Fruit fly (Drosophila melanogaster) whole organism, embryonic: Measurements from ENCODE around the gene CG13962.
A peak's percentile ranks its signal among the peaks of the same experiment; 100 is the strongest.

Source experiments
- Aef1 ChIP-seq: fragments of 200-800 bp; sonication (Bioruptor generic); IDR thresholded peaks from 3 replicates; pipeline ENCODE4 v1.3.6; 2022; ENCODE audit warnings: missing biosample characterization, missing genetic modification characterization
- B-H1 ChIP-seq: fragments of 200-800 bp; sonication (Bioruptor generic); IDR thresholded peaks from 3 replicates; pipeline ENCODE4 v1.3.6; 2022; ENCODE audit warnings: missing biosample characterization, missing genetic modification characterization
- CG10431 ChIP-seq: fragments of 200-800 bp; sonication (Bioruptor generic); optimal IDR thresholded peaks from 3 replicates; lab custom pipeline; 2018; ENCODE audit warnings: missing biosample characterization, mild to moderate bottlenecking, missing genetic modification characterization
- CG10979 ChIP-seq: fragments of 200-800 bp; sonication (Bioruptor generic); optimal IDR thresholded peaks from 2 replicates; lab custom pipeline; 2018; ENCODE audit warnings: missing biosample characterization, mild to moderate bottlenecking, missing genetic modification characterization, moderate library complexity
- CG11504 ChIP-seq: fragments of 200-800 bp; sonication (Bioruptor generic); optimal IDR thresholded peaks from 3 replicates; lab custom pipeline; 2019; ENCODE audit warnings: missing biosample characterization, mild to moderate bottlenecking, missing genetic modification characterization, moderate library complexity
- CG12391 ChIP-seq: fragments of 200-800 bp; sonication (Bioruptor generic); optimal IDR thresholded peaks from 3 replicates; lab custom pipeline; 2018; ENCODE audit warnings: missing biosample characterization, mild to moderate bottlenecking, missing genetic modification characterization, moderate library complexity
- CG12942 ChIP-seq: fragments of 200-800 bp; sonication (Bioruptor generic); optimal IDR thresholded peaks from 3 replicates; lab custom pipeline; 2016; ENCODE audit warnings: missing biosample characterization, missing genetic modification characterization
- CG13775 ChIP-seq: fragments of 200-800 bp; sonication (Bioruptor generic); optimal IDR thresholded peaks from 3 replicates; lab custom pipeline; 2017; ENCODE audit warnings: missing biosample characterization, mild to moderate bottlenecking, missing genetic modification characterization
- CG18476 ChIP-seq: fragments of 200-800 bp; sonication (Bioruptor generic); optimal IDR thresholded peaks from 2 replicates; lab custom pipeline; 2016; ENCODE audit warnings: missing biosample characterization, mild to moderate bottlenecking, missing genetic modification characterization
- CG2116 ChIP-seq: fragments of 200-800 bp; sonication (Bioruptor generic); optimal IDR thresholded peaks from 3 replicates; lab custom pipeline; 2018; ENCODE audit warnings: missing biosample characterization, mild to moderate bottlenecking, missing genetic modification characterization
- CG2712 ChIP-seq: fragments of 200-800 bp; optimal IDR thresholded peaks from 3 replicates; lab custom pipeline; 2019; ENCODE audit warnings: missing biosample characterization, mild to moderate bottlenecking, missing genetic modification characterization, moderate library complexity
- CG2889 ChIP-seq: fragments of 200-800 bp; sonication (Bioruptor generic); IDR thresholded peaks from 3 replicates; pipeline ENCODE4 v1.3.6; 2022; ENCODE audit warnings: missing biosample characterization, missing genetic modification characterization
- CG3065 ChIP-seq: fragments of 200-800 bp; sonication (Bioruptor generic); optimal IDR thresholded peaks from 2 replicates; lab custom pipeline; 2016; ENCODE audit warnings: missing biosample characterization, missing genetic modification characterization
- CG3163 ChIP-seq: fragments of 200-800 bp; sonication (Bioruptor generic); optimal IDR thresholded peaks from 3 replicates; lab custom pipeline; 2016; ENCODE audit warnings: missing biosample characterization, missing genetic modification characterization
- CG32767 ChIP-seq: fragments of 200-800 bp; sonication (Bioruptor generic); IDR thresholded peaks from 2 replicates; pipeline ENCODE4 v1.3.6; 2022; ENCODE audit warnings: missing biosample characterization, missing genetic modification characterization
- CG5180 ChIP-seq: fragments of 200-800 bp; sonication (Bioruptor generic); optimal IDR thresholded peaks from 3 replicates; lab custom pipeline; 2017; ENCODE audit warnings: missing biosample characterization, missing genetic modification characterization, mild to moderate bottlenecking, moderate library complexity, missing genetic modification reagents
- CG6175 ChIP-seq: fragments of 200-800 bp; sonication (Bioruptor generic); IDR thresholded peaks from 3 replicates; pipeline ENCODE4 v1.3.6; 2022; ENCODE audit warnings: missing biosample characterization, missing genetic modification characterization
- CG7357 ChIP-seq: fragments of 200-800 bp; sonication (Bioruptor generic); IDR thresholded peaks from 3 replicates; pipeline ENCODE4 v1.3.6; 2022; ENCODE audit warnings: missing biosample characterization, missing genetic modification characterization
- CG8359 ChIP-seq: fragments of 200-800 bp; sonication (Bioruptor generic); optimal IDR thresholded peaks from 2 replicates; lab custom pipeline; 2017; ENCODE audit warnings: missing biosample characterization, mild to moderate bottlenecking, missing genetic modification characterization, borderline replicate concordance
- CG8478 ChIP-seq: fragments of >200 bp; optimal IDR thresholded peaks from 2 replicates; lab custom pipeline; 2018
- CG9215 ChIP-seq: fragments of 200-800 bp; sonication (Bioruptor generic); IDR thresholded peaks from 2 replicates; pipeline ENCODE4 v1.3.6; 2022; ENCODE audit warnings: missing biosample characterization, missing genetic modification characterization
- CG9797 ChIP-seq: fragments of 200-800 bp; sonication (Bioruptor generic); optimal IDR thresholded peaks from 3 replicates; lab custom pipeline; 2018; ENCODE audit warnings: missing biosample characterization, mild to moderate bottlenecking, missing genetic modification characterization
- D ChIP-seq, 2 experiments: fragments of 200-800 bp in 1 of 2; fragments of >200 bp in 1 of 2; sonication (Bioruptor generic) in 1 of 2; optimal IDR thresholded peaks; 2 replicates in 1 of 2; 3 replicates in 1 of 2; lab custom pipeline; 2017; ENCODE audit warnings: mild to moderate bottlenecking in 1 of 2, missing biosample characterization in 1 of 2, missing genetic modification characterization in 1 of 2, missing genetic modification reagents in 1 of 2
- Dbx ChIP-seq: fragments of 200-800 bp; sonication (Bioruptor generic); IDR thresholded peaks from 3 replicates; pipeline ENCODE4 v1.3.6; 2022; ENCODE audit warnings: missing biosample characterization, missing genetic modification characterization
- Deaf1 ChIP-seq: fragments of 200-800 bp; optimal IDR thresholded peaks from 3 replicates; lab custom pipeline; 2019; ENCODE audit warnings: missing biosample characterization, mild to moderate bottlenecking, missing genetic modification characterization, moderate library complexity
- Dip2 ChIP-seq: fragments of 200-800 bp; sonication (Bioruptor generic); IDR thresholded peaks from 2 replicates; pipeline ENCODE4 v1.3.6; 2022; ENCODE audit warnings: missing biosample characterization, missing genetic modification characterization
- Doc3 ChIP-seq: fragments of 200-800 bp; sonication (Bioruptor generic); IDR thresholded peaks from 3 replicates; pipeline ENCODE4 v1.3.6; 2022; ENCODE audit warnings: missing biosample characterization, missing genetic modification characterization; ENCODE audit not compliant: partially characterized antibody
- Dref ChIP-seq: fragments of 200-800 bp; sonication (Bioruptor generic); IDR thresholded peaks from 2 replicates; pipeline ENCODE4 v1.3.6; 2022; ENCODE audit warnings: missing biosample characterization, missing genetic modification characterization
- Ets97D ChIP-seq: fragments of 200-800 bp; sonication (Bioruptor generic); optimal IDR thresholded peaks from 3 replicates; lab custom pipeline; 2016; ENCODE audit warnings: missing biosample characterization, missing genetic modification characterization
- H2.0 ChIP-seq: fragments of 200-800 bp; sonication (Bioruptor generic); IDR thresholded peaks from 2 replicates; pipeline ENCODE4 v1.3.6; 2022; ENCODE audit warnings: missing biosample characterization, missing genetic modification characterization
- HmgD ChIP-seq: fragments of 200-800 bp; sonication (Bioruptor generic); optimal IDR thresholded peaks from 3 replicates; lab custom pipeline; 2016; ENCODE audit warnings: missing biosample characterization, missing genetic modification characterization
- Hr51 ChIP-seq, 2 experiments: fragments of 200-800 bp; sonication (Bioruptor generic); optimal IDR thresholded peaks; 2 replicates in 1 of 2; 3 replicates in 1 of 2; lab custom pipeline; 2016 to 2018; ENCODE audit warnings: missing biosample characterization in 2 of 2, missing genetic modification characterization in 2 of 2, mild to moderate bottlenecking in 1 of 2, moderate library complexity in 1 of 2
- Mad ChIP-seq: fragments of 200-800 bp; sonication (Bioruptor generic); optimal IDR thresholded peaks from 2 replicates; lab custom pipeline; 2016; ENCODE audit warnings: missing biosample characterization, missing genetic modification characterization
- Pdp1 ChIP-seq, 2 experiments: fragments of 200-800 bp; sonication (Bioruptor generic); optimal IDR thresholded peaks; 3 replicates each; lab custom pipeline; 2016; ENCODE audit warnings: missing biosample characterization in 2 of 2, missing genetic modification characterization in 2 of 2, mild to moderate bottlenecking in 1 of 2, moderate library complexity in 1 of 2
- Tbp ChIP-seq: fragments of >200 bp; optimal IDR thresholded peaks from 2 replicates; lab custom pipeline; 2018; ENCODE audit warnings: missing biosample characterization, missing genetic modification characterization
- al ChIP-seq: fragments of 200-800 bp; sonication (Bioruptor generic); IDR thresholded peaks from 2 replicates; pipeline ENCODE4 v1.3.6; 2022; ENCODE audit warnings: missing biosample characterization, missing genetic modification characterization
- cg ChIP-seq: fragments of 200-800 bp; sonication (Bioruptor generic); optimal IDR thresholded peaks from 3 replicates; lab custom pipeline; 2019; ENCODE audit warnings: missing biosample characterization, mild to moderate bottlenecking, missing genetic modification characterization, moderate library complexity
- dan ChIP-seq: fragments of 200-800 bp; sonication (Bioruptor generic); IDR thresholded peaks from 2 replicates; pipeline ENCODE4 v1.3.6; 2022; ENCODE audit warnings: missing biosample characterization, missing genetic modification characterization
- dmrt99B ChIP-seq: fragments of 200-800 bp; sonication (Bioruptor generic); optimal IDR thresholded peaks from 2 replicates; lab custom pipeline; 2018; ENCODE audit warnings: missing biosample characterization, mild to moderate bottlenecking, missing genetic modification characterization, moderate library complexity
- exex ChIP-seq: fragments of 200-800 bp; sonication (Bioruptor generic); optimal IDR thresholded peaks from 4 replicates; lab custom pipeline; 2018; ENCODE audit warnings: missing biosample characterization, mild to moderate bottlenecking, missing genetic modification characterization, moderate library complexity
- gce ChIP-seq: fragments of 200-800 bp; sonication (Bioruptor generic); IDR thresholded peaks from 3 replicates; pipeline ENCODE4 v1.3.6; 2022; ENCODE audit warnings: missing biosample characterization, missing genetic modification characterization
- gro ChIP-seq: fragments of 200-800 bp; sonication (Bioruptor generic); optimal IDR thresholded peaks from 2 replicates; lab custom pipeline; 2016; ENCODE audit warnings: missing biosample characterization, missing genetic modification characterization
- hth ChIP-seq: fragments of >200 bp; optimal IDR thresholded peaks from 2 replicates; lab custom pipeline; 2017; ENCODE audit warnings: inconsistent platforms
- nerfin-1 ChIP-seq: fragments of 200-800 bp; sonication (Bioruptor generic); optimal IDR thresholded peaks from 3 replicates; lab custom pipeline; 2019; ENCODE audit warnings: missing biosample characterization, mild to moderate bottlenecking, missing genetic modification characterization, moderate library complexity
- org-1 ChIP-seq: fragments of 200-800 bp; sonication (Bioruptor generic); optimal IDR thresholded peaks from 2 replicates; lab custom pipeline; 2017; ENCODE audit warnings: missing biosample characterization, missing genetic modification characterization
- schlank ChIP-seq: fragments of 200-800 bp; sonication (Bioruptor generic); optimal IDR thresholded peaks from 2 replicates; lab custom pipeline; 2018; ENCODE audit warnings: missing biosample characterization, mild to moderate bottlenecking, missing genetic modification characterization
- trem ChIP-seq: fragments of 200-800 bp; optimal IDR thresholded peaks from 3 replicates; lab custom pipeline; 2019; ENCODE audit warnings: missing biosample characterization, mild to moderate bottlenecking, missing genetic modification characterization, moderate library complexity
- ttk ChIP-seq: fragments of 200-800 bp; sonication (Bioruptor generic); IDR thresholded peaks from 2 replicates; pipeline ENCODE4 v2.1.2; 2022; ENCODE audit warnings: missing biosample characterization, missing genetic modification characterization
- zen2 ChIP-seq: fragments of 200-800 bp; sonication (Bioruptor generic); IDR thresholded peaks from 3 replicates; pipeline ENCODE4 v1.3.6; 2022; ENCODE audit warnings: missing biosample characterization, missing genetic modification characterization; ENCODE audit not compliant: partially characterized antibody

CG13962 gene

DNA sequence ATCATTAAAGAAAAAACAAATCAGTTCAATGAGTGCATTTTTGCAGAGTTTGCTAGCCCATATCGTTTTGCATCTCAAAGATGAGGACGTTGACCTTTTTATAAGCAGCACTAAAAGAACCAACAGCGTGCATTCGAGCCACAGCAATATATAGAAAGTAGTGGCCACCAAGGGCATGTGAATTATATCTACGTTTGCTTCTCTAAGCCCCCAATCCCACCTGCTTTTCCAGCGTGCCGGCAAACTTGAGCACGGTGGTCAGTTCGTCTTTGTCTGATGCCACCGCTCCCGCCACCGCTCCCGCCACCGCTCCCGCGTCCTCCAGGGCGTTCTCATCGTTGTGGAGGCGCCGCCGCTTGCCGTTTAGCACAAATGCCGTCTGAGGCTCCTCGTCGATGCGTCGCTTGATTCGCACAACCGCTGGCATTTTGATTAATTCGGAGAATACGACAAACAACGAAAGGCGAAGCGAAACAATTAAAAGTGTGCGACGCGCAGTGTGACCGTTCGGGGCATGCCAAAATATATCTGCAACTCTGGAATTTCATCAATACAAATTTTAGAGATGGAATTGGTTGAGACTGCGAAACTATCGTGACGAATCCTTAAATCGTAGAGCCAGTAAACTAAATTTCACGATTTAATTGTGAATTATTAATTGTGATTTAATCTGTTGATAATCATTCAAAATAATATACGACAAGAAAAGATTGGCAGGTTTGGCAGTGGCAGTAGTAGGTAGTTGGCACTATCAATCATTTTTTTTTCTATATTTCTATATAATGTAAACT is 18.8 kb downstream of the CG13962 start (continued):
- no peak for TF ChIP-seq ttk (GFP tag; lab: Robert Waterston, UW)
- no peak for TF ChIP-seq CG32767 (GFP tag; lab: Robert Waterston, UW)
- peak; percentile 46 for TF ChIP-seq CG11504
- TF ChIP-seq D (optimal IDR thresholded peaks at IDR 0.05; lab: Kevin White, UChicago): no peak
- TF ChIP-seq D (GFP tag; optimal IDR thresholded peaks at IDR 0.05; lab: Kevin White, UChicago): peak; percentile 27
- TF ChIP-seq Tbp (GFP tag; lab: Kevin White, UChicago): no peak
- no peak for TF ChIP-seq dan (GFP tag; lab: Robert Waterston, UW)
- peak; percentile 95 for TF ChIP-seq Ets97D (GFP tag; lab: Kevin White, UChicago)
- peak; percentile 82; the same call in 2 of the 3 replicates for TF ChIP-seq zen2 (GFP tag; lab: Robert Waterston, UW)
- no peak for TF ChIP-seq org-1 (GFP tag; lab: Kevin White, UChicago)
- TF ChIP-seq Dref (GFP tag; lab: Robert Waterston, UW): peak; percentile 33; the same call in 1 of the 2 replicates
- TF ChIP-seq CG9797 (GFP tag; lab: Kevin White, UChicago): peak; percentile 86
- no peak for TF ChIP-seq CG10431 (GFP tag; lab: Kevin White, UChicago)
- no peak for TF ChIP-seq CG10979
- TF ChIP-seq CG8359 (GFP tag; lab: Kevin White, UChicago): no peak
- TF ChIP-seq Dbx (GFP tag; lab: Robert Waterston, UW): peak; percentile 27; the same call in 1 of the 3 replicates
- TF ChIP-seq schlank (tag; lab: Kevin White, UChicago): no peak
- 0 out of 2 replicates have a peak, but pooled peaks have one; percentile 32 for TF ChIP-seq al (GFP tag; lab: Robert Waterston, UW)
- TF ChIP-seq Aef1 (GFP tag; lab: Robert Waterston, UW): peak; percentile 21; the same call in 1 of the 3 replicates
- no peak for TF ChIP-seq CG8478 (lab: Kevin White, UChicago)
- no peak for TF ChIP-seq exex (tag; lab: Kevin White, UChicago)
- peak; percentile 29 for TF ChIP-seq gro (GFP tag; lab: Kevin White, UChicago)
- peak; percentile 92 for TF ChIP-seq CG2116
- no peak for TF ChIP-seq gce (GFP tag; lab: Robert Waterston, UW)
- TF ChIP-seq CG5180 (GFP tag; lab: Kevin White, UChicago): peak; percentile 16
- TF ChIP-seq CG2889 (GFP tag; lab: Robert Waterston, UW): no peak
- TF ChIP-seq CG6175 (GFP tag; lab: Robert Waterston, UW): no peak
- TF ChIP-seq cg (GFP tag; lab: Kevin White, UChicago): no peak
- TF ChIP-seq Doc3 (GFP tag; lab: Robert Waterston, UW): peak; percentile 71
- peak; percentile 39 for TF ChIP-seq Deaf1 (tag; lab: Kevin White, UChicago)
- TF ChIP-seq CG3065: no peak
- TF ChIP-seq Pdp1 (GFP tag; optimal IDR thresholded peaks at IDR 0.05; lab: Kevin White, UChicago): peak; percentile 23 to 63
- TF ChIP-seq trem: peak; percentile 57
- TF ChIP-seq CG13775: peak; percentile 57
- TF ChIP-seq CG7357 (GFP tag; lab: Robert Waterston, UW): 0 out of 3 replicates have a peak, but pooled peaks have one; percentile 22
- no peak for TF ChIP-seq B-H1 (GFP tag; lab: Robert Waterston, UW)
- no peak for TF ChIP-seq CG12942 (GFP tag; lab: Kevin White, UChicago)
- peak; percentile 48 for TF ChIP-seq CG2712 (tag; lab: Kevin White, UChicago)
- no peak for TF ChIP-seq dmrt99B (tag; lab: Kevin White, UChicago)
- peak; percentile 60 for TF ChIP-seq HmgD (GFP tag; lab: Kevin White, UChicago)
- no peak for TF ChIP-seq H2.0 (GFP tag; lab: Robert Waterston, UW)
- peak; percentile 59 for TF ChIP-seq Mad (GFP tag; lab: Kevin White, UChicago)
- peak; percentile 12 to 21 for TF ChIP-seq Hr51 (GFP tag; optimal IDR thresholded peaks at IDR 0.05; lab: Kevin White, UChicago)
- TF ChIP-seq CG3163 (GFP tag; lab: Kevin White, UChicago): no peak
- peak; percentile 18; the same call in 1 of the 2 replicates for TF ChIP-seq CG9215 (GFP tag; lab: Robert Waterston, UW)
- peak; percentile 77 for TF ChIP-seq CG12391 (tag; lab: Kevin White, UChicago)
- peak; percentile 13 for TF ChIP-seq nerfin-1 (tag; lab: Kevin White, UChicago)
- TF ChIP-seq CG18476 (GFP tag; lab: Kevin White, UChicago): peak; percentile 52
- TF ChIP-seq hth (lab: Kevin White, UChicago): no peak
- no peak for TF ChIP-seq Dip2
